Fruit fly (Drosophila melanogaster): ENCODE measurements around the gene mura.

Gene mura

dm6 chr3R:9529387-9529897 lies 22.2 kb downstream of the mura start (continued):
- TF ChIP-seq CG10959 (GFP tag; IDR thresholded peaks at IDR 0.05) (no peak), croc (GFP tag; conservative IDR thresholded peaks at IDR 0.05) (no peak), Hr39 (optimal IDR thresholded peaks at IDR 0.05) (no peak), cad (GFP tag; optimal IDR thresholded peaks at IDR 0.05) (no peak), CG12219 (GFP tag; optimal IDR thresholded peaks at IDR 0.05) (no peak), sima (GFP tag; optimal IDR thresholded peaks at IDR 0.05) (no peak), ttk (GFP tag; IDR thresholded peaks at IDR 0.05) (no peak), NFAT (GFP tag; IDR thresholded peaks at IDR 0.05) (no peak), abd-A (tag; optimal IDR thresholded peaks at IDR 0.05) (peak; percentile 33), Sox100B (GFP tag; optimal IDR thresholded peaks at IDR 0.05) (no peak), CG32772 (GFP tag; IDR thresholded peaks at IDR 0.05) (no peak), CG4820 (GFP tag; optimal IDR thresholded peaks at IDR 0.05) (no peak), CTCF (GFP tag; optimal IDR thresholded peaks at IDR 0.05) (no peak), pan (optimal IDR thresholded peaks at IDR 0.05) (no peak), pan (GFP tag; optimal IDR thresholded peaks at IDR 0.05 in 1 of 2, IDR thresholded peaks at IDR 0.05 in 1 of 2) (no peak), Sry-β (GFP tag; optimal IDR thresholded peaks at IDR 0.05) (no peak), tll (GFP tag; optimal IDR thresholded peaks at IDR 0.05) (no peak), Stat92E (GFP tag; optimal IDR thresholded peaks at IDR 0.05) (no peak), CG9932 (GFP tag; IDR thresholded peaks at IDR 0.05) (no peak), dmrt99B (tag; optimal IDR thresholded peaks at IDR 0.05) (no peak), CG17829 (tag; optimal IDR thresholded peaks at IDR 0.05) (no peak), her (GFP tag; optimal IDR thresholded peaks at IDR 0.05) (peak; percentile 19), z (GFP tag; IDR thresholded peaks at IDR 0.05) (no peak), trem (tag; optimal IDR thresholded peaks at IDR 0.05) (no peak), Doc3 (GFP tag; IDR thresholded peaks at IDR 0.05; ENCODE audit: partially characterized antibody) (no peak), Hmr (GFP tag; optimal IDR thresholded peaks at IDR 0.05) (peak; percentile 39), CG18764 (GFP tag; optimal IDR thresholded peaks at IDR 0.05) (no peak), cg (GFP tag; optimal IDR thresholded peaks at IDR 0.05) (no peak), CG15011 (GFP tag; optimal IDR thresholded peaks at IDR 0.05) (peak; percentile 36), CG5180 (GFP tag; optimal IDR thresholded peaks at IDR 0.05) (no peak), CG2120 (GFP tag; optimal IDR thresholded peaks at IDR 0.05) (peak; percentile 51), CG7745 (tag; optimal IDR thresholded peaks at IDR 0.05) (no peak), YL-1 (GFP tag; optimal IDR thresholded peaks at IDR 0.05) (no peak), cwo (GFP tag; optimal IDR thresholded peaks at IDR 0.05) (peak; percentile 73), CG13624 (GFP tag; optimal IDR thresholded peaks at IDR 0.05) (peak; percentile 61), phol (tag; optimal IDR thresholded peaks at IDR 0.05) (no peak), CG4854 (GFP tag; optimal IDR thresholded peaks at IDR 0.05) (no peak), CG17361 (GFP tag; IDR thresholded peaks at IDR 0.05) (no peak), pb (GFP tag; optimal IDR thresholded peaks at IDR 0.05) (no peak), HLH54F (GFP tag; optimal IDR thresholded peaks at IDR 0.05) (peak; percentile 21), Hr3 (GFP tag; optimal IDR thresholded peaks at IDR 0.05) (no peak), CG7357 (GFP tag; IDR thresholded peaks at IDR 0.05) (no peak), CG31441 (GFP tag; IDR thresholded peaks at IDR 0.05) (no peak), CG1529 (GFP tag; optimal IDR thresholded peaks at IDR 0.05) (no peak), gcm2 (GFP tag; optimal IDR thresholded peaks at IDR 0.05) (no peak), Med (GFP tag) (peak; percentile 53), cato (GFP tag; optimal IDR thresholded peaks at IDR 0.05; ENCODE audit: borderline replicate concordance) (no peak), CG14710 (tag; optimal IDR thresholded peaks at IDR 0.05) (no peak), CG5245 (GFP tag; optimal IDR thresholded peaks at IDR 0.05) (no peak), CG18599 (GFP tag; optimal IDR thresholded peaks at IDR 0.05) (peak; percentile 57), CG4282 (GFP tag; optimal IDR thresholded peaks at IDR 0.05) (no peak), CG2129 (GFP tag; IDR thresholded peaks at IDR 0.05; ENCODE audit: partially characterized antibody) (no peak)
